Fruit fly (Drosophila melanogaster) whole organism, wandering third instar larva: Measurements from ENCODE around the gene Atg3.

Experiments used
- CrebA ChIP-seq: fragments of 200-800 bp; sonication (Bioruptor generic); optimal IDR thresholded peaks from 2 replicates; lab custom pipeline; 2016; ENCODE audit warnings: missing biosample characterization, mild to moderate bottlenecking, missing genetic modification characterization, borderline replicate concordance
- Dif ChIP-seq: fragments of 200-275, 200-300 bp; sonication (Bioruptor generic); optimal IDR thresholded peaks from 2 replicates; lab custom pipeline; 2018; ENCODE audit warnings: missing biosample characterization, missing genetic modification characterization; ENCODE audit not compliant: partially characterized antibody
- Jra ChIP-seq: sonication (Bioruptor generic); optimal IDR thresholded peaks from 2 replicates; lab custom pipeline; 2016; ENCODE audit warnings: missing biosample characterization, missing genetic modification characterization
- Sp1 ChIP-seq: fragments of 200-800 bp; sonication (Bioruptor generic); optimal IDR thresholded peaks from 3 replicates; lab custom pipeline; 2019; ENCODE audit warnings: missing biosample characterization, mild to moderate bottlenecking, missing genetic modification characterization, moderate library complexity
- dl ChIP-seq, 2 experiments: fragments of 175-275, 200-275 bp in 1 of 2; fragments of 200-275 bp in 1 of 2; sonication (Bioruptor generic); optimal IDR thresholded peaks; lab custom pipeline; 2018; ENCODE audit warnings: mild to moderate bottlenecking in 2 of 2, missing biosample characterization in 2 of 2, missing genetic modification characterization in 2 of 2, moderate library complexity in 2 of 2; ENCODE audit not compliant: partially characterized antibody in 2 of 2, insufficient read depth in 1 of 2
- foxo ChIP-seq, 2 experiments: fragments of 200-800 bp; sonication (Bioruptor generic); optimal IDR thresholded peaks; 2 replicates in 1 of 2; 3 replicates in 1 of 2; lab custom pipeline; 2016 to 2017; ENCODE audit warnings: missing biosample characterization in 2 of 2, missing genetic modification characterization in 2 of 2
- h ChIP-seq: fragments of 200-800 bp; sonication (Bioruptor generic); optimal IDR thresholded peaks from 3 replicates; lab custom pipeline; 2016; ENCODE audit warnings: missing biosample characterization, mild to moderate bottlenecking, missing genetic modification characterization
- lola ChIP-seq: fragments of >200 bp; optimal IDR thresholded peaks from 2 replicates; lab custom pipeline; 2017; ENCODE audit warnings: missing biosample characterization, missing genetic modification characterization
- usp ChIP-seq: fragments of >200 bp; optimal IDR thresholded peaks from 2 replicates; lab custom pipeline; 2017; ENCODE audit warnings: missing biosample characterization, missing genetic modification characterization
- woc ChIP-seq: sonication (Bioruptor generic); optimal IDR thresholded peaks from 2 replicates; lab custom pipeline; 2016; ENCODE audit warnings: missing biosample characterization, mild to moderate bottlenecking, missing genetic modification characterization

DNA sequence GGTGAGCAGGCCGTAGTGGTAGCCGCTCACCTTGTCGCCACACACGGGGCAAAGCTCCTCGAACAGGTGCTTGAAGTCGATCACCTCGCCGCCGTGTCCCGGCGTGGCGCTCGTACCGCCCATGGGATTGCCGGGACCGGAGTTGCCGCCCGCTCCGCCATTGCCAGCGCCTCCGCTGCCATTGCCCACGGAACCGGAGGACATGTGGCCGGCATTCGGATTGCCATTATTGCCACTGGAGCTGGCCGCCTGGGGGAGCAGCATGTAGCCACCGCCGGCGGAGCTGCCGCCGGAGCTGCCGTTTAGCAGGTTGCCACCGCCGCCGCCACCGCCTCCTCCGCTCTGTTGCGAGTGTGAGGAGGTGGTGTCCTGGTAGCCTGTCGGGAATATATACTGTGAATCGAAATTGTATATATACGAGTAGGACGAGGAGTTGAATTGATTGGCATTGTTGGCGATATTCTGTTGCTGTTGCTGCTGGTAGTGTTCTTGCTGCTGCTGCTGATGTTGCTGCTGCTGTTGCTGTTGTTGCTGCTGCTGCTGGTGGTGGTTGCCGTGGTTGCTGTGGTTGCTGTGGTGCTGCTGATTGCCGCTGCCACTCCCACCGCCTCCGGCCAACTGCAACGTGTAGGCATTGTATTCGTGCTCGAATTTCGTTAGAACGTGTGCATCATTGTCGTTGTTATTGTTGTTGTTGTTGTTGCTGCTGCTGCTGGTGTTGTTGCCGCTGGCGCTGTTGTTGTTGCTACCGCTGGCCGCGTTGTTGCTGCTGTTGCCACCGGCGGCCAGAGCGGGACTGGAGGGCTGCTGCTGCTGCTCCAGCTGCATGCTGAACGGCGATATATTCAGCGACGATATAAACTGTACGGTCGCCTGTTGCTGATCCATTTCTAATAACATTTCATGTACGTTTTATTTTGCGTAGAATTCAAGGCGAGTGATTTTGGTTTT is 15.3 kb downstream of the Atg3 start:
- TF ChIP-seq foxo (GFP tag; optimal IDR thresholded peaks at IDR 0.05; lab: Kevin White, UChicago), result no peak
- TF ChIP-seq lola (GFP tag; lab: Kevin White, UChicago), result no peak
- TF ChIP-seq Sp1 (GFP tag; lab: Kevin White, UChicago), result no peak
- no peak for TF ChIP-seq CrebA (GFP tag; lab: Kevin White, UChicago)
- TF ChIP-seq Dif (GFP tag; lab: Kevin White, UChicago), result no peak
- TF ChIP-seq woc (GFP tag; lab: Kevin White, UChicago), result no peak
- TF ChIP-seq Jra (GFP tag; lab: Kevin White, UChicago), result no peak
- TF ChIP-seq usp, result no peak
- no peak for TF ChIP-seq dl (GFP tag; optimal IDR thresholded peaks at IDR 0.05; lab: Kevin White, UChicago; ENCODE audit: insufficient read depth in 1 of 2, partially characterized antibody in 2 of 2)
- TF ChIP-seq h (GFP tag; lab: Kevin White, UChicago), result no peak
